Worm (Caenorhabditis elegans) whole organism, mixed stage, embryonic: ENCODE data around the gene C50F4.16.

Experiments
- M03D4.4 ChIP-seq: sonication (generic microtip); optimal IDR thresholded peaks from 2 replicates; lab custom pipeline; 2017; ENCODE audit warnings: mild to moderate bottlenecking, missing genetic modification characterization, missing compliant biosample characterization
- bed-3 ChIP-seq: fragments of 200-800 bp; sonication (Bioruptor generic); optimal IDR thresholded peaks from 3 replicates; lab custom pipeline; 2018; ENCODE audit warnings: mild to moderate bottlenecking, missing genetic modification characterization, moderate library complexity, missing compliant biosample characterization
- blmp-1 ChIP-seq: fragments of 150-350 bp; optimal IDR thresholded peaks from 2 replicates; lab custom pipeline; 2014; ENCODE audit warnings: missing biosample characterization, missing genetic modification characterization
- ceh-43 ChIP-seq: fragments of 200-800 bp; sonication (Bioruptor generic); optimal IDR thresholded peaks from 2 replicates; lab custom pipeline; 2018; ENCODE audit warnings: mild to moderate bottlenecking, missing genetic modification characterization, moderate library complexity, missing compliant biosample characterization
- ceh-83 ChIP-seq: fragments of 200-800 bp; sonication (Bioruptor generic); optimal IDR thresholded peaks from 2 replicates; lab custom pipeline; 2018; ENCODE audit warnings: mild to moderate bottlenecking, missing genetic modification characterization, missing compliant biosample characterization
- ces-1 ChIP-seq: fragments of 150-350 bp; optimal IDR thresholded peaks from 2 replicates; lab custom pipeline; 2014; ENCODE audit warnings: missing biosample characterization, missing genetic modification reagents, missing genetic modification characterization
- cnd-1 ChIP-seq: fragments of 200-800 bp; sonication (Bioruptor generic); optimal IDR thresholded peaks from 2 replicates; lab custom pipeline; 2018; ENCODE audit warnings: mild to moderate bottlenecking, missing genetic modification characterization, missing compliant biosample characterization
- drap-1 ChIP-seq: fragments of 200-800 bp; sonication (Bioruptor generic); optimal IDR thresholded peaks from 3 replicates; lab custom pipeline; 2018; ENCODE audit warnings: mild to moderate bottlenecking, missing genetic modification characterization, missing compliant biosample characterization
- elt-3 ChIP-seq: fragments of 150-350 bp; optimal IDR thresholded peaks from 2 replicates; lab custom pipeline; 2014; ENCODE audit warnings: missing biosample characterization, missing genetic modification characterization
- flh-1 ChIP-seq: fragments of 200-800 bp; sonication (Bioruptor generic); optimal IDR thresholded peaks from 2 replicates; lab custom pipeline; 2018; ENCODE audit warnings: mild to moderate bottlenecking, missing genetic modification characterization, moderate library complexity, missing compliant biosample characterization
- ham-2 ChIP-seq: fragments of 200-800 bp; sonication (Bioruptor generic); optimal IDR thresholded peaks from 2 replicates; lab custom pipeline; 2018; ENCODE audit warnings: mild to moderate bottlenecking, missing genetic modification characterization, missing compliant biosample characterization
- hlh-1 ChIP-seq: fragments of 150-350 bp; optimal IDR thresholded peaks from 2 replicates; lab custom pipeline; 2014; ENCODE audit warnings: missing biosample characterization, missing genetic modification reagents, missing genetic modification characterization
- lin-13 ChIP-seq: fragments of 150-350 bp; optimal IDR thresholded peaks from 2 replicates; lab custom pipeline; 2014; ENCODE audit warnings: missing biosample characterization, missing genetic modification characterization
- lsy-2 ChIP-seq: fragments of 150-350 bp; optimal IDR thresholded peaks from 2 replicates; lab custom pipeline; 2014; ENCODE audit warnings: missing biosample characterization, missing genetic modification characterization
- mab-5 ChIP-seq: fragments of 150-350 bp; optimal IDR thresholded peaks from 2 replicates; lab custom pipeline; 2014; ENCODE audit warnings: missing biosample characterization, missing genetic modification characterization
- mep-1 ChIP-seq: fragments of 150-350 bp; optimal IDR thresholded peaks from 2 replicates; lab custom pipeline; 2017; ENCODE audit warnings: missing biosample characterization, missing genetic modification reagents, missing genetic modification characterization, inconsistent platforms
- mls-2 ChIP-seq: sonication (generic microtip); optimal IDR thresholded peaks from 2 replicates; lab custom pipeline; 2016; ENCODE audit warnings: mild to moderate bottlenecking, missing genetic modification characterization, moderate library complexity, missing compliant biosample characterization
- nhr-2 ChIP-seq: fragments of 150-350 bp; optimal IDR thresholded peaks from 2 replicates; lab custom pipeline; 2014; ENCODE audit warnings: missing biosample characterization, missing genetic modification characterization
- nhr-237 ChIP-seq: fragments of 150-350 bp; optimal IDR thresholded peaks from 2 replicates; lab custom pipeline; 2014; ENCODE audit warnings: missing biosample characterization, missing genetic modification characterization
- nhr-28 ChIP-seq: fragments of 150-350 bp; optimal IDR thresholded peaks from 2 replicates; lab custom pipeline; 2014; ENCODE audit warnings: missing biosample characterization, missing genetic modification characterization
- nhr-76 ChIP-seq: sonication (generic microtip); optimal IDR thresholded peaks from 2 replicates; lab custom pipeline; 2017; ENCODE audit warnings: missing biosample characterization, missing genetic modification characterization
- pha-4 ChIP-seq: fragments of 150-350 bp; optimal IDR thresholded peaks from 2 replicates; lab custom pipeline; 2018; ENCODE audit warnings: missing biosample characterization, missing genetic modification reagents, missing genetic modification characterization
- sem-2 ChIP-seq: fragments of 200-800 bp; sonication (Bioruptor generic); optimal IDR thresholded peaks from 2 replicates; lab custom pipeline; 2018; ENCODE audit warnings: mild to moderate bottlenecking, missing genetic modification characterization, missing compliant biosample characterization
- snpc-4 ChIP-seq: fragments of 150-350 bp; optimal IDR thresholded peaks from 2 replicates; lab custom pipeline; 2014; ENCODE audit warnings: missing biosample characterization, missing genetic modification characterization
- sptf-1 ChIP-seq: sonication (generic microtip); optimal IDR thresholded peaks from 2 replicates; lab custom pipeline; 2017; ENCODE audit warnings: mild to moderate bottlenecking, missing genetic modification characterization, moderate library complexity, missing compliant biosample characterization
- tbx-8 ChIP-seq: fragments of 200-800 bp; sonication (Bioruptor generic); optimal IDR thresholded peaks from 2 replicates; lab custom pipeline; 2018; ENCODE audit warnings: mild to moderate bottlenecking, missing genetic modification characterization, moderate library complexity, missing compliant biosample characterization
- unc-120 ChIP-seq: sonication (generic microtip); optimal IDR thresholded peaks from 2 replicates; lab custom pipeline; 2017; ENCODE audit warnings: missing genetic modification characterization, missing compliant biosample characterization; ENCODE audit not compliant: poor library complexity, severe bottlenecking
- unc-62 ChIP-seq: fragments of 150-350 bp; optimal IDR thresholded peaks from 2 replicates; lab custom pipeline; 2014; ENCODE audit warnings: missing biosample characterization, missing genetic modification reagents, missing genetic modification characterization
- zip-8 ChIP-seq: fragments of 150-350 bp; optimal IDR thresholded peaks from 2 replicates; lab custom pipeline; 2014; ENCODE audit warnings: missing biosample characterization, missing genetic modification characterization
- ztf-11 ChIP-seq: fragments of 150-350 bp; optimal IDR thresholded peaks from 2 replicates; lab custom pipeline; 2014; ENCODE audit warnings: missing biosample characterization, missing genetic modification characterization

Gene C50F4.16

DNA sequence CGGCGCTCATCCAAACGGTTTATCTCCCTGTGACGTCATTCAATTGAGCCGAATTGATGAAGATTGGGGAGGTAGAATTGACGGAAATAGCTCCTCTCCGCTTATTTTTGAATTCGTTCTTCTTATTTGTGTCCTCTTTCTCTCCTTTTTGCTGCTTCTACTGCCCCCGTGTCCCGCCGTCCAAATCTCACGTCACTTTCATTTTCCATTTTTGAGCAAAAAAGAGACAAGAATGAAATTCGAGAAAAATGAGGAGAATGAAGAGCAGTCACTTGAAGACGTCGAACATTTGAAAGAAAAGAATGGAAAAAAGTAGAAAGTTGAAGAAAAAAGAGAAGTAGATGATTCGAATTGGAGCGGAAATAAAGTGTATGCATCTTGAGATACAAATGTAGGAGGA is 22.2 kb upstream of the C50F4.16 start:
- TF ChIP-seq bed-3 (GFP tag; lab: Kevin White, UChicago) (no peak), zip-8 (tag; lab: Kevin White, UChicago) (peak; percentile 50)

DNA sequence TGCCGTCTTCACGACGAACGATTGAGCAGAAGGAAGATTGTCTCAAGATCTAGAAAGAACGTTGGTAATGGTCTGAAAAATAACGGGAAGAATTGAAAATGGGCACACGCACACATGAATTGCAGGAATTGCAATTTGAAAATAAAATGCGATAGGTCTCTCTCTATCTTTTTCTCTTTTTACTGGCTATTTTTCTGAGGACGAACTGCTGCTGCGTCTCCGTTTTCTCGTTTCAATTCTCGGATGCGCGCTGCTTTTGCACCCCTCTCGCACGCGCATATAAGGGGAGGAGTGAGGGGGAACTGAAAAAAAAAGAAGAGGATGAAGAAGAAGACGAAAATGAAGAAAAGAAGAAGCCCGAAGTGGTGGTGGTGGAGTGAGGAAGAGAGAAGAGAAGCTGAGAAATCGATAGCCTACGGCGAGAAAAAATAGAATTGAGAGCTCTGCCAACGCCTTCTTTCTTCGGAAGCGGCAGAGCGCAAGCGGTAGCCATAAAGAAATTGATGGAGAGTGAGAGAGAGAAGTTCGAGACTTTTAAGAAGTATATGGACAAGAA is 20.3 kb upstream of the C50F4.16 start, which contains the start of gene rgef-1:
Gene rgef-1 (minus strand): TSS at position 51 of the 556 bp plus-strand sequence.
- no peak for TF ChIP-seq nhr-237 (tag; lab: Kevin White, UChicago)
- TF ChIP-seq lsy-2 = no peak
- no peak for TF ChIP-seq ham-2 (GFP tag; lab: Kevin White, UChicago)
- no peak for TF ChIP-seq unc-62 (GFP tag; lab: Kevin White, UChicago)
- no peak for TF ChIP-seq zip-8 (tag; lab: Kevin White, UChicago)
- peak; percentile 5 for TF ChIP-seq sptf-1 (tag; lab: Kevin White, UChicago)
- no peak for TF ChIP-seq flh-1 (GFP tag; lab: Kevin White, UChicago)
- TF ChIP-seq nhr-2 = no peak
- TF ChIP-seq ceh-43 = no peak
- no peak for TF ChIP-seq pha-4 (tag; lab: Kevin White, UChicago)
- TF ChIP-seq nhr-76 (tag; lab: Kevin White, UChicago) = no peak
- peak; percentile 91 for TF ChIP-seq ces-1
- no peak for TF ChIP-seq hlh-1 (tag; lab: Kevin White, UChicago)

DNA sequence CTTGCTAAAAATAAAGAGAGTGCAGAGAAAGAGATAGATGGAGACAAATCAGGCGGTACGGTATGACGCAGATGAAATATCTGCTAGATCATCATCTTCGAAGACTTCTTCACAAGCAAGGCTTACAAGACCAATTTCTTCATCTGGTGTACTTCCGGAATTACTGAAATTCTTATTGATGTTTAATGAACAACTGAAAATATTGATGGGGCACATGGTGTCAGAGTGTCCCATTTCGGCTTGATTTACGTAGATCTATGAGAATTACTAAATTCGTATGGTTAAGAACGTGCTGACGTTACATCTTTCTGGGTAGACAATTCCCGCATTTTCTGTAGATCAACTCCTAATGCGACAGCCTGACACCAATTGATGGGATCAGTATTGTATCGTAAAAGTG is 15.3 kb upstream of the C50F4.16 start:
- TF ChIP-seq mep-1 (no peak), nhr-2 (no peak), drap-1 (GFP tag; lab: Kevin White, UChicago) (no peak), flh-1 (GFP tag; lab: Kevin White, UChicago) (no peak), M03D4.4 (tag; lab: Kevin White, UChicago) (no peak), snpc-4 (no peak), nhr-237 (tag; lab: Kevin White, UChicago) (no peak), nhr-28 (tag; lab: Kevin White, UChicago) (no peak)
- TF ChIP-seq, all 35 proteins: peak for 0

DNA sequence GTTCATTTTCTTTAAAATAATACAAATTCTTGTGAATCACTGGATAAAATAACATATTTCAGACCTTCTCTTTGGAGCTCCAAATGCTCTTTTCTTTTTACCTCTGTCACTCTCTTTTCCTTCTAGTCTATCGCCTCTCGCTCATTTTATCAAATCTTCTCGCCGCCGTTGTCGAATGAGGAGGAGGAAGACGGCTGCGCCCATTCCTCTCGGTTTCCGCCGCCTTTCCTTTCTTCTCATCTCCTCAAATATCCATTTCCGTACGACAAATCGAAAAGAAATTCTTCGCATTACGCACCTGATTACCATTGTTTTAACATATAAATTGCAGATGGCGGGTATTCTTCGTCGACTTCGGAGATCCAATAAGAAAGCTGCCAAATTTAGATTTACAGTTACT is 8.9 kb upstream of the C50F4.16 start, which contains the start of gene ehbp-1:
Gene ehbp-1 (plus strand): TSS at position 332 of the 400 bp plus-strand sequence.
- TF ChIP-seq drap-1 (GFP tag; lab: Kevin White, UChicago) (no peak), ces-1 (peak; percentile 78), ceh-83 (GFP tag; lab: Kevin White, UChicago) (no peak), unc-120 (tag; lab: Kevin White, UChicago) (peak; percentile 58)

DNA sequence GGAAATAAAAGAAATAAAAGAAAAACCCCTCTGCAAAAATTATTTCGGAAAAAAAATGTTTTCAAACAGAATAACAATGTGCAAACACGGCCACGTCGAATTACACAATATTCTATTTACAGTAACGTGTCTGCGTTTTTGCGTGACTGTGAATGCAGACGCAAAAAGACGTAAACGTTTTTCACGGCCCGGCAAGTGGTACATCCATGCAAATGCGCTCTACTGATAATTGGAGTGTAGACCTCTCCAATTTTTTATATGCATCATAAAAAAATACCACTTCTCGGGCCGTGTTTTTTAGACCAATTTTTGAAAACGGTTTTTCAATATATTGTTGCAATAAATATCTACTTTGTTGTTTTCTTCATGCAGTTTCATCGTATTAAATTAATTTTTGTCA is 8.1 kb upstream of the C50F4.16 start, which contains the start of gene nstp-10:
Gene nstp-10 (minus strand): TSS at position 378 of the 400 bp plus-strand sequence.
- no peak for TF ChIP-seq pha-4 (tag; lab: Kevin White, UChicago)
- peak; percentile 28 for TF ChIP-seq ces-1
- no peak for TF ChIP-seq zip-8 (tag; lab: Kevin White, UChicago)
- no peak for TF ChIP-seq mls-2
- TF ChIP-seq lin-13 = peak; percentile 47
- TF ChIP-seq mab-5 (tag; lab: Kevin White, UChicago) = no peak
- TF ChIP-seq tbx-8 = no peak
- TF ChIP-seq ham-2 (GFP tag; lab: Kevin White, UChicago) = no peak
- TF ChIP-seq nhr-76 (tag; lab: Kevin White, UChicago) = no peak
- TF ChIP-seq sem-2 (GFP tag; lab: Kevin White, UChicago) = no peak
- no peak for TF ChIP-seq ceh-43
- TF ChIP-seq mep-1 = peak; percentile 81
- TF ChIP-seq nhr-28 (tag; lab: Kevin White, UChicago) = no peak
- TF ChIP-seq nhr-2 = no peak
- no peak for TF ChIP-seq flh-1 (GFP tag; lab: Kevin White, UChicago)
- TF ChIP-seq ztf-11 (tag; lab: Kevin White, UChicago) = no peak
- TF ChIP-seq snpc-4 = no peak
- TF ChIP-seq unc-62 (GFP tag; lab: Kevin White, UChicago) = no peak
- no peak for TF ChIP-seq ceh-83 (GFP tag; lab: Kevin White, UChicago)
- no peak for TF ChIP-seq bed-3 (GFP tag; lab: Kevin White, UChicago)
- TF ChIP-seq unc-120 (tag; lab: Kevin White, UChicago) = no peak
- TF ChIP-seq elt-3 (tag; lab: Kevin White, UChicago) = no peak
- no peak for TF ChIP-seq sptf-1 (tag; lab: Kevin White, UChicago)
- TF ChIP-seq hlh-1 (tag; lab: Kevin White, UChicago) = no peak
- TF ChIP-seq lsy-2 = peak; percentile 84
- no peak for TF ChIP-seq blmp-1
- no peak for TF ChIP-seq drap-1 (GFP tag; lab: Kevin White, UChicago)
- peak; percentile 8 for TF ChIP-seq nhr-237 (tag; lab: Kevin White, UChicago)
- TF ChIP-seq cnd-1 (tag; lab: Kevin White, UChicago) = no peak
- TF ChIP-seq, all 35 proteins: peak for 5
